Worm (Caenorhabditis elegans): ENCODE data around the gene C46C11.4.

ce11 chrX:4671837-4672236 is 24.8 kb upstream of the C46C11.4 start:
- TF ChIP-seq tbx-2 (tag; optimal IDR thresholded peaks at IDR 0.05) (no peak), fkh-10 (GFP tag; optimal IDR thresholded peaks at IDR 0.05) (no peak), fkh-2 (tag; optimal IDR thresholded peaks at IDR 0.05) (no peak), R02D3.7 (tag; optimal IDR thresholded peaks at IDR 0.05) (no peak), pqm-1 (tag; optimal IDR thresholded peaks at IDR 0.05) (no peak), ceh-16 (tag; optimal IDR thresholded peaks at IDR 0.05) (no peak), unc-62 (GFP tag; optimal IDR thresholded peaks at IDR 0.05) (no peak), snpc-4 (tag; optimal IDR thresholded peaks at IDR 0.05) (no peak)
